Fruit fly (Drosophila melanogaster) whole organism, prepupa: ENCODE data around the gene Ciz1.

Experiments
- Blimp-1 ChIP-seq: fragments of 200-800 bp; sonication (Bioruptor generic); optimal IDR thresholded peaks from 3 replicates; lab custom pipeline; 2017; ENCODE audit warnings: missing biosample characterization, missing genetic modification characterization, mild to moderate bottlenecking, moderate library complexity, missing genetic modification reagents
- CG10631 ChIP-seq: fragments of 200-800 bp; sonication (Bioruptor generic); optimal IDR thresholded peaks from 2 replicates; lab custom pipeline; 2016; ENCODE audit warnings: missing biosample characterization, missing genetic modification characterization
- CG10669 ChIP-seq: fragments of 200-800 bp; sonication (Bioruptor generic); optimal IDR thresholded peaks from 3 replicates; lab custom pipeline; 2018; ENCODE audit warnings: missing biosample characterization, mild to moderate bottlenecking, missing genetic modification characterization, moderate library complexity
- CG11294 ChIP-seq: fragments of 200-800 bp; sonication (Bioruptor generic); IDR thresholded peaks from 2 replicates; pipeline ENCODE4 v1.3.6; 2022; ENCODE audit warnings: missing biosample characterization, missing genetic modification characterization
- CG11762 ChIP-seq: fragments of 200-800 bp; sonication (Bioruptor generic); optimal IDR thresholded peaks from 3 replicates; lab custom pipeline; 2016; ENCODE audit warnings: missing biosample characterization, missing genetic modification characterization; ENCODE audit not compliant: insufficient read depth
- CG11902 ChIP-seq: fragments of 200-800 bp; sonication (Bioruptor generic); optimal IDR thresholded peaks from 3 replicates; lab custom pipeline; 2016; ENCODE audit warnings: missing biosample characterization, missing genetic modification characterization
- CG15336 ChIP-seq: fragments of 200-800 bp; sonication (Bioruptor generic); IDR thresholded peaks from 2 replicates; pipeline ENCODE4 v1.3.6; 2022; ENCODE audit warnings: missing biosample characterization, missing genetic modification characterization
- CG1621 ChIP-seq: fragments of 200-800 bp; sonication (Bioruptor generic); optimal IDR thresholded peaks from 3 replicates; lab custom pipeline; 2018; ENCODE audit warnings: missing biosample characterization, mild to moderate bottlenecking, missing genetic modification characterization
- CG16779 ChIP-seq: fragments of 200-800 bp; sonication (Bioruptor generic); optimal IDR thresholded peaks from 3 replicates; lab custom pipeline; 2017; ENCODE audit warnings: missing biosample characterization, mild to moderate bottlenecking, missing genetic modification characterization
- CG3032 ChIP-seq: fragments of 200-800 bp; optimal IDR thresholded peaks from 2 replicates; lab custom pipeline; 2019; ENCODE audit warnings: missing biosample characterization, mild to moderate bottlenecking, missing genetic modification characterization, moderate library complexity
- CG31627 ChIP-seq: fragments of 200-800 bp; sonication (Bioruptor generic); optimal IDR thresholded peaks from 3 replicates; lab custom pipeline; 2016; ENCODE audit warnings: missing biosample characterization, missing genetic modification characterization
- CG32006 ChIP-seq: fragments of 200-800 bp; sonication (Bioruptor generic); optimal IDR thresholded peaks from 3 replicates; lab custom pipeline; 2017; ENCODE audit warnings: missing biosample characterization, mild to moderate bottlenecking, missing genetic modification characterization
- CG34406 ChIP-seq: fragments of 200-800 bp; sonication (Bioruptor generic); optimal IDR thresholded peaks from 3 replicates; lab custom pipeline; 2016; ENCODE audit warnings: missing biosample characterization, missing genetic modification characterization
- CG6163 ChIP-seq: fragments of 200-800 bp; sonication (Bioruptor generic); IDR thresholded peaks from 3 replicates; pipeline ENCODE4 v1.3.6; 2022; ENCODE audit warnings: missing biosample characterization, missing genetic modification characterization
- CG6276 ChIP-seq: fragments of 200-800 bp; sonication (Bioruptor generic); optimal IDR thresholded peaks from 2 replicates; lab custom pipeline; 2017; ENCODE audit warnings: missing biosample characterization, mild to moderate bottlenecking, missing genetic modification characterization
- CG6808 ChIP-seq: fragments of 200-800 bp; sonication (Bioruptor generic); optimal IDR thresholded peaks from 3 replicates; lab custom pipeline; 2017; ENCODE audit warnings: missing biosample characterization, missing genetic modification characterization, mild to moderate bottlenecking, moderate library complexity, missing genetic modification reagents
- CG6854 ChIP-seq: fragments of 200-800 bp; sonication (Bioruptor generic); optimal IDR thresholded peaks from 2 replicates; lab custom pipeline; 2017; ENCODE audit warnings: missing biosample characterization, mild to moderate bottlenecking, missing genetic modification characterization
- CG7368 ChIP-seq: fragments of 200-800 bp; sonication (Bioruptor generic); optimal IDR thresholded peaks from 3 replicates; lab custom pipeline; 2016; ENCODE audit warnings: missing biosample characterization, missing genetic modification characterization
- CG8119 ChIP-seq: fragments of 200-800 bp; sonication (Bioruptor generic); IDR thresholded peaks from 3 replicates; pipeline ENCODE4 v1.3.6; 2022; ENCODE audit warnings: missing biosample characterization, missing genetic modification characterization
- CG8319 ChIP-seq: fragments of 200-800 bp; sonication (Bioruptor generic); optimal IDR thresholded peaks from 3 replicates; lab custom pipeline; 2016; ENCODE audit warnings: missing biosample characterization, missing genetic modification characterization
- CG9139 ChIP-seq: fragments of 200-800 bp; sonication (Bioruptor generic); optimal IDR thresholded peaks from 3 replicates; lab custom pipeline; 2017; ENCODE audit warnings: missing biosample characterization, mild to moderate bottlenecking, missing genetic modification characterization
- Eip75B ChIP-seq: fragments of 200-800 bp; sonication (Bioruptor generic); optimal IDR thresholded peaks from 3 replicates; lab custom pipeline; 2016; ENCODE audit warnings: missing biosample characterization, missing genetic modification characterization
- Eip78C ChIP-seq: fragments of 200-800 bp; sonication (Bioruptor generic); peaks from one replicate; lab custom pipeline; 2016; ENCODE audit warnings: missing biosample characterization, missing genetic modification characterization
- Eip93F ChIP-seq: fragments of 200-800 bp; sonication (Bioruptor generic); optimal IDR thresholded peaks from 2 replicates; lab custom pipeline; 2016; ENCODE audit warnings: missing biosample characterization, mild to moderate bottlenecking, missing genetic modification characterization
- Ets96B ChIP-seq: fragments of 200-800 bp; optimal IDR thresholded peaks from 2 replicates; lab custom pipeline; 2019; ENCODE audit warnings: missing biosample characterization, mild to moderate bottlenecking, missing genetic modification characterization, moderate library complexity
- Gug ChIP-seq: fragments of 200-800 bp; sonication (Bioruptor generic); IDR thresholded peaks from 2 replicates; pipeline ENCODE4 v1.3.6; 2022; ENCODE audit warnings: missing biosample characterization, missing genetic modification characterization
- Hr38 ChIP-seq: sonication (Bioruptor generic); optimal IDR thresholded peaks from 2 replicates; lab custom pipeline; 2016; ENCODE audit warnings: missing biosample characterization, missing genetic modification characterization
- Hr39 ChIP-seq: fragments of 200-800 bp; sonication (Bioruptor generic); optimal IDR thresholded peaks from 2 replicates; lab custom pipeline; 2016; ENCODE audit warnings: missing biosample characterization, missing genetic modification characterization
- Hr4 ChIP-seq: fragments of 200-800 bp; sonication (Bioruptor generic); optimal IDR thresholded peaks from 3 replicates; lab custom pipeline; 2016; ENCODE audit warnings: missing biosample characterization, missing genetic modification characterization
- Lpt ChIP-seq: fragments of 200-800 bp; sonication (Bioruptor generic); optimal IDR thresholded peaks from 3 replicates; lab custom pipeline; 2016; ENCODE audit warnings: missing biosample characterization, missing genetic modification characterization
- Met ChIP-seq: fragments of 200-800 bp; sonication (Bioruptor generic); optimal IDR thresholded peaks from 3 replicates; lab custom pipeline; 2016; ENCODE audit warnings: missing biosample characterization, missing genetic modification characterization
- OdsH ChIP-seq: fragments of 200-800 bp; sonication (Bioruptor generic); optimal IDR thresholded peaks from 3 replicates; lab custom pipeline; 2016; ENCODE audit warnings: missing biosample characterization, missing genetic modification characterization
- Smox ChIP-seq: fragments of 200-800 bp; sonication (Bioruptor generic); optimal IDR thresholded peaks from 3 replicates; lab custom pipeline; 2016; ENCODE audit warnings: missing biosample characterization, missing genetic modification characterization
- Sox102F ChIP-seq: fragments of 200-800 bp; sonication (Bioruptor generic); optimal IDR thresholded peaks from 2 replicates; lab custom pipeline; 2016; ENCODE audit warnings: missing biosample characterization, mild to moderate bottlenecking, missing genetic modification characterization
- Sox14 ChIP-seq: fragments of 200-800 bp; sonication (Bioruptor generic); optimal IDR thresholded peaks from 3 replicates; lab custom pipeline; 2016; ENCODE audit warnings: missing biosample characterization, missing genetic modification characterization
- achi ChIP-seq: fragments of 200-800 bp; sonication (Bioruptor generic); optimal IDR thresholded peaks from 3 replicates; lab custom pipeline; 2016; ENCODE audit warnings: missing biosample characterization, missing genetic modification characterization
- cyc ChIP-seq: fragments of 200-800 bp; sonication (Bioruptor generic); optimal IDR thresholded peaks from 3 replicates; lab custom pipeline; 2016; ENCODE audit warnings: missing biosample characterization, missing genetic modification characterization
- dac ChIP-seq: fragments of 200-800 bp; sonication (Bioruptor generic); optimal IDR thresholded peaks from 2 replicates; lab custom pipeline; 2017; ENCODE audit warnings: missing biosample characterization, mild to moderate bottlenecking, missing genetic modification characterization
- dsx ChIP-seq: fragments of 200-800 bp; optimal IDR thresholded peaks from 3 replicates; lab custom pipeline; 2019; ENCODE audit warnings: missing biosample characterization, mild to moderate bottlenecking, missing genetic modification characterization, moderate library complexity; ENCODE audit not compliant: poor library complexity, severe bottlenecking
- eg ChIP-seq: fragments of 200-800 bp; sonication (Bioruptor generic); IDR thresholded peaks from 3 replicates; pipeline ENCODE4 v1.3.6; 2022; ENCODE audit warnings: missing biosample characterization, missing genetic modification characterization
- fd59A ChIP-seq: fragments of 200-800 bp; sonication (Bioruptor generic); optimal IDR thresholded peaks from 2 replicates; lab custom pipeline; 2017; ENCODE audit warnings: missing biosample characterization, mild to moderate bottlenecking, missing genetic modification characterization, missing genetic modification reagents
- fd85E ChIP-seq: fragments of 200-800 bp; sonication (Bioruptor generic); optimal IDR thresholded peaks from 3 replicates; lab custom pipeline; 2016; ENCODE audit warnings: missing biosample characterization, missing genetic modification characterization
- fkh ChIP-seq: fragments of 200-800 bp; sonication (Bioruptor generic); optimal IDR thresholded peaks from 3 replicates; lab custom pipeline; 2017; ENCODE audit warnings: missing biosample characterization, mild to moderate bottlenecking, missing genetic modification characterization, moderate library complexity
- net ChIP-seq: fragments of 200-800 bp; sonication (Bioruptor generic); optimal IDR thresholded peaks from 3 replicates; lab custom pipeline; 2016; ENCODE audit warnings: missing biosample characterization, missing genetic modification characterization
- pdm3 ChIP-seq: fragments of 200-800 bp; sonication (Bioruptor generic); optimal IDR thresholded peaks from 3 replicates; lab custom pipeline; 2016; ENCODE audit warnings: missing biosample characterization, missing genetic modification characterization
- ss ChIP-seq, 2 experiments: fragments of 200-800 bp; sonication (Bioruptor generic); optimal IDR thresholded peaks; 2 replicates in 1 of 2; 3 replicates in 1 of 2; lab custom pipeline; 2017 to 2018; ENCODE audit warnings: mild to moderate bottlenecking in 2 of 2, missing biosample characterization in 2 of 2, missing genetic modification characterization in 2 of 2, moderate library complexity in 1 of 2
- svp ChIP-seq: fragments of 200-800 bp; sonication (Bioruptor generic); peaks from one replicate; lab custom pipeline; 2016; ENCODE audit warnings: missing biosample characterization, missing genetic modification characterization
- topi ChIP-seq: fragments of 200-800 bp; sonication (Bioruptor generic); optimal IDR thresholded peaks from 3 replicates; lab custom pipeline; 2016; ENCODE audit warnings: missing biosample characterization, missing genetic modification characterization
- vri ChIP-seq: fragments of 200-800 bp; sonication (Bioruptor generic); optimal IDR thresholded peaks from 3 replicates; lab custom pipeline; 2016; ENCODE audit warnings: missing biosample characterization, mild to moderate bottlenecking, missing genetic modification characterization

Gene Ciz1

DNA sequence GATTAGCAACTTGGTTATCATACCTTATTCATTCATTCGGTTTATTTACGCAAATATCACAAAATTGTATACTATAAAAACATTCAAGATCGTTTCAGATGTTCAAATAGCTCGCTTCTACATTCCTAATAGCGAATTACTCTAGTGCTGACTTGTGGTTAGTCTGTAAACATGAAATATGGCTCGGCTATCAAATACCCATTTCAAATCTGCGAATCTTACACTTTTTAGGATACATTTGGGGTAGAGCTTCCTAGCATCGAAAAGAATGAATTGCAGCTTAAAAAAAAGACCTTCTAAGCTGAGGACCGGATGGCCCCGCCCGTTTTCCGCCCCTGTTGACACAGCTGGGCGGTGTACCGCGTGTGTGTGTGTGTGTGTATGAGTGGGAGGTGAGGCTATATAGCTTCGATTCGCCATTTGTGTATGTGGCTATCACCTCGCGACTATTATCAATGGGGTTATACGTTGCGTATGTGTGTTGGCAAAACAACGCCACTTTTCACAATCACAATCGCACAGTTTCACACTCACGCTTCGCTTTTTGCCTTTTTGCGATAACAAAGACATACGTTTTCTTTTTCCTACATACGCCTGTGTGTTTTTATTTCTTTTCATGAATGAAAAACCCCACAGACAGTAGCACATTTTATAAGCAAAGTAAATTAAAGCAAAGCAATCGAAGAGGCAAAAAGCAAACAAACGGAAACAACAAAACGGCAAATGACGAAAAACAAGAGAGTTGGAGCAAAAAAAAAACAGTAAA, 17.7 kb upstream of the Ciz1 start:
- no peak for TF ChIP-seq Smox (GFP tag; lab: Kevin White, UChicago)
- no peak for TF ChIP-seq Gug (GFP tag; lab: Robert Waterston, UW)
- no peak for TF ChIP-seq vri (GFP tag; lab: Kevin White, UChicago)
- no peak for TF ChIP-seq Hr39
- TF ChIP-seq Ets96B (tag; lab: Kevin White, UChicago): peak; percentile 41
- TF ChIP-seq CG11902 (GFP tag; lab: Kevin White, UChicago): no peak
- no peak for TF ChIP-seq CG34406 (GFP tag; lab: Kevin White, UChicago)
- TF ChIP-seq fd85E: no peak
- peak; percentile 12 for TF ChIP-seq CG1621 (tag; lab: Kevin White, UChicago)
- TF ChIP-seq CG8119: peak; percentile 25; the same call in 1 of the 3 replicates
- TF ChIP-seq CG6808 (GFP tag; lab: Kevin White, UChicago): no peak
- peak; percentile 28 for TF ChIP-seq dsx
- TF ChIP-seq Eip75B (GFP tag; lab: Kevin White, UChicago): no peak
- TF ChIP-seq CG8319 (GFP tag; lab: Kevin White, UChicago): no peak
- TF ChIP-seq Sox14 (GFP tag; lab: Kevin White, UChicago): peak; percentile 28
- no peak for TF ChIP-seq CG31627 (GFP tag; lab: Kevin White, UChicago)
- TF ChIP-seq CG6854 (GFP tag; lab: Kevin White, UChicago): no peak
- TF ChIP-seq Hr38 (GFP tag; lab: Kevin White, UChicago): no peak
- no peak for TF ChIP-seq CG15336
- TF ChIP-seq svp (GFP tag; lab: Kevin White, UChicago): peak; percentile 73
- TF ChIP-seq OdsH (GFP tag; lab: Kevin White, UChicago): no peak
- TF ChIP-seq CG7368 (GFP tag; lab: Kevin White, UChicago): no peak
- TF ChIP-seq Lpt (GFP tag; lab: Kevin White, UChicago): no peak
- TF ChIP-seq Blimp-1 (GFP tag; lab: Kevin White, UChicago): no peak
- TF ChIP-seq CG6163 (GFP tag; lab: Robert Waterston, UW): peak; percentile 59; the same call in 2 of the 3 replicates
- TF ChIP-seq CG10631 (GFP tag; lab: Kevin White, UChicago): no peak
- TF ChIP-seq CG32006 (GFP tag; lab: Kevin White, UChicago): no peak
- no peak for TF ChIP-seq Sox102F (GFP tag; lab: Kevin White, UChicago)
- TF ChIP-seq CG3032: peak; percentile 22
- no peak for TF ChIP-seq net (GFP tag; lab: Kevin White, UChicago)
- TF ChIP-seq ss (GFP tag; optimal IDR thresholded peaks at IDR 0.05; lab: Kevin White, UChicago): peak in 1 of 2 experiments; percentile 13
- peak; percentile 17 for TF ChIP-seq Eip78C
- TF ChIP-seq eg (GFP tag; lab: Robert Waterston, UW): 0 out of 3 replicates have a peak, but pooled peaks have one; percentile 34
- peak; percentile 18 for TF ChIP-seq CG6276 (GFP tag; lab: Kevin White, UChicago)
- no peak for TF ChIP-seq CG10669 (GFP tag; lab: Kevin White, UChicago)
- TF ChIP-seq CG16779 (tag; lab: Kevin White, UChicago): peak; percentile 62
- no peak for TF ChIP-seq Hr4 (GFP tag; lab: Kevin White, UChicago)
- TF ChIP-seq topi: no peak
- TF ChIP-seq dac (GFP tag; lab: Kevin White, UChicago): no peak
- no peak for TF ChIP-seq Eip93F (GFP tag; lab: Kevin White, UChicago)
- TF ChIP-seq CG9139 (GFP tag; lab: Kevin White, UChicago): no peak
- TF ChIP-seq achi (GFP tag; lab: Kevin White, UChicago): no peak
- TF ChIP-seq fkh (GFP tag; lab: Kevin White, UChicago): peak; percentile 68
- TF ChIP-seq fd59A (GFP tag; lab: Kevin White, UChicago): no peak
- no peak for TF ChIP-seq CG11294
- no peak for TF ChIP-seq Met
- TF ChIP-seq pdm3 (GFP tag; lab: Kevin White, UChicago): no peak
- TF ChIP-seq CG11762 (GFP tag; lab: Kevin White, UChicago): no peak
- TF ChIP-seq cyc (GFP tag; lab: Kevin White, UChicago): no peak
